Worm (Caenorhabditis elegans) whole organism, mixed stage, embryonic: ENCODE data around the gene bath-30.

Experiments
- blmp-1 ChIP-seq: fragments of 150-350 bp; optimal IDR thresholded peaks from 2 replicates; lab custom pipeline; 2014; ENCODE audit warnings: missing biosample characterization, missing genetic modification characterization
- ceh-39 ChIP-seq: fragments of 150-350 bp; optimal IDR thresholded peaks from 2 replicates; lab custom pipeline; 2014; ENCODE audit warnings: missing biosample characterization, missing genetic modification characterization
- mep-1 ChIP-seq: fragments of 150-350 bp; optimal IDR thresholded peaks from 2 replicates; lab custom pipeline; 2017; ENCODE audit warnings: missing biosample characterization, missing genetic modification reagents, missing genetic modification characterization, inconsistent platforms
- mls-2 ChIP-seq: sonication (generic microtip); optimal IDR thresholded peaks from 2 replicates; lab custom pipeline; 2016; ENCODE audit warnings: mild to moderate bottlenecking, missing genetic modification characterization, moderate library complexity, missing compliant biosample characterization
- nhr-12 ChIP-seq: fragments of 150-350 bp; optimal IDR thresholded peaks from 2 replicates; lab custom pipeline; 2014; ENCODE audit warnings: missing biosample characterization, missing genetic modification characterization
- nhr-76 ChIP-seq: sonication (generic microtip); optimal IDR thresholded peaks from 2 replicates; lab custom pipeline; 2017; ENCODE audit warnings: missing biosample characterization, missing genetic modification characterization
- pha-4 ChIP-seq: fragments of 150-350 bp; optimal IDR thresholded peaks from 2 replicates; lab custom pipeline; 2018; ENCODE audit warnings: missing biosample characterization, missing genetic modification reagents, missing genetic modification characterization
- ztf-11 ChIP-seq: fragments of 150-350 bp; optimal IDR thresholded peaks from 2 replicates; lab custom pipeline; 2014; ENCODE audit warnings: missing biosample characterization, missing genetic modification characterization

- TF ChIP-seq pha-4 (tag; lab: Kevin White, UChicago) (no peak), blmp-1 (tag; lab: Kevin White, UChicago) (no peak), ztf-11 (no peak), nhr-12 (tag; lab: Kevin White, UChicago) (no peak), nhr-76 (tag; lab: Kevin White, UChicago) (no peak), mls-2 (tag; lab: Kevin White, UChicago) (no peak), mep-1 (no peak), ceh-39 (tag; lab: Kevin White, UChicago) (no peak)
These were observed 27.7 kb upstream of the bath-30 start for ce11 chrII:3373875-3374274.
